Worm (Caenorhabditis elegans): ENCODE measurements around the gene mrps-22.

- TF ChIP-seq unc-62 (GFP tag; optimal IDR thresholded peaks at IDR 0.05), result no peak
- no peak for TF ChIP-seq swsn-7 (tag; optimal IDR thresholded peaks at IDR 0.05)
- TF ChIP-seq elt-3 (tag; optimal IDR thresholded peaks at IDR 0.05), result no peak
- no peak for TF ChIP-seq sup-37 (GFP tag; optimal IDR thresholded peaks at IDR 0.05)
- no peak for TF ChIP-seq nhr-28 (tag; optimal IDR thresholded peaks at IDR 0.05)
- no peak for TF ChIP-seq zag-1 (tag; optimal IDR thresholded peaks at IDR 0.05)
- no peak for TF ChIP-seq skn-1 (tag; optimal IDR thresholded peaks at IDR 0.05)
- no peak for TF ChIP-seq blmp-1 (tag; optimal IDR thresholded peaks at IDR 0.05)
- TF ChIP-seq tbx-2 (tag; optimal IDR thresholded peaks at IDR 0.05), result no peak
- no peak for TF ChIP-seq ztf-11 (tag; optimal IDR thresholded peaks at IDR 0.05)
- TF ChIP-seq lin-13 (GFP tag; optimal IDR thresholded peaks at IDR 0.05), result no peak
- no peak for TF ChIP-seq snu-23 (GFP tag; optimal IDR thresholded peaks at IDR 0.05)
- TF ChIP-seq nhr-11 (tag; optimal IDR thresholded peaks at IDR 0.05), result no peak
- TF ChIP-seq aha-1 (tag; optimal IDR thresholded peaks at IDR 0.05), result no peak
These were observed 43.2 kb upstream of the mrps-22 start, which contains the start of gene R166.3 for ce11 chrII:10539232-10539631.
